Fruit fly (Drosophila melanogaster): Measurements from ENCODE around the gene CG31245.

The CG31245 gene

DNA sequence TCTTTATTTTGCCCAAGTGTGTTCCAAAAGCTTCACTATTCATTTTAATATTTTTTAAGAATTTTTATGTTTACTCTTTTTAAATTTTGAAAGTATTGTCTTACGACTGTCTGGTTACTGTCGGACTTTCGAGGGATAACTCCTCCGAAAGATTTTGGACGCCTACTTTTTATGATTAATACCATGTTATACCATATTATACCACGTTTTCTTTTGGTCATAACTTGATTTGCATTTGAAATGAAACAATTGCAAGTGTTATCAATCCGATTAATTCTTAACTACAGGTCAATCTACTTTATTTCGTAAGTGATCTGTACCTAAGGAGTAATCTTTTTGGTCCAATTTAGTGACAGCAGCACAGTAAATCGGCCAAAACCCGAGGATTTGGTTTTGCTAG, 1.1 kb downstream of the CG31245 start, which contains the start of gene CG31404:
Gene CG31404 (minus strand): TSS at position 101 of the 400 bp plus-strand sequence.
- TF ChIP-seq CG11294 (GFP tag; IDR thresholded peaks at IDR 0.05) = no peak
- no peak for TF ChIP-seq Ets96B (tag; optimal IDR thresholded peaks at IDR 0.05)
- TF ChIP-seq eg (GFP tag; IDR thresholded peaks at IDR 0.05) = no peak
- TF ChIP-seq CG9139 (GFP tag; optimal IDR thresholded peaks at IDR 0.05) = no peak
- no peak for TF ChIP-seq CG7368 (GFP tag; optimal IDR thresholded peaks at IDR 0.05)
- no peak for TF ChIP-seq CG11902 (GFP tag; optimal IDR thresholded peaks at IDR 0.05)
- TF ChIP-seq dac (GFP tag; optimal IDR thresholded peaks at IDR 0.05) = no peak
- TF ChIP-seq salr (GFP tag; optimal IDR thresholded peaks at IDR 0.05) = no peak
- no peak for TF ChIP-seq achi (GFP tag; optimal IDR thresholded peaks at IDR 0.05)
- TF ChIP-seq topi (GFP tag; optimal IDR thresholded peaks at IDR 0.05) = no peak
- no peak for TF ChIP-seq dsx (GFP tag; optimal IDR thresholded peaks at IDR 0.05; ENCODE audit: poor library complexity, severe bottlenecking)
- TF ChIP-seq acj6 (GFP tag; optimal IDR thresholded peaks at IDR 0.05) = no peak
- no peak for TF ChIP-seq CG31627 (GFP tag; optimal IDR thresholded peaks at IDR 0.05)
- TF ChIP-seq CG6792 (GFP tag; optimal IDR thresholded peaks at IDR 0.05) = no peak
- no peak for TF ChIP-seq CG11762 (GFP tag; optimal IDR thresholded peaks at IDR 0.05; ENCODE audit: insufficient read depth)
- no peak for TF ChIP-seq CG6808 (GFP tag; optimal IDR thresholded peaks at IDR 0.05)
- no peak for TF ChIP-seq fkh (GFP tag; optimal IDR thresholded peaks at IDR 0.05)
- no peak for TF ChIP-seq fd59A (GFP tag; optimal IDR thresholded peaks at IDR 0.05)

DNA sequence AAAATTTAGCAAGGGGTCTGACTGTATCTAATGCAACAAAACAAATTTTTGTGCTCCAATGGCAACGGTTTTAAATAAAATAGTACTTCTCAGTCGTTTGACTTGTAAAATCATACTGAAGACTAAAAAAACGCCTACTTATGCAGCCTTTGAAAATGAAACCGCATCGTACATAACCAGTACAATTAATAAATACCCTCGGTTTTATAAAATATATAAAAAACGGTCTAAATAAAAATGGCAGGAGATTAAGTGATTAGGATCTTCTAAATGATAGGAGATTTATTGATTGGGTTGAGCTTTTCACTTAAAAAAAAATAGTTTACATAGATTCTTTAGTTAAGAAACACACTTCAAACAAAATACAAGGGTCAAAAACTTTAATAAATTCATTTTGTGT, 2.3 kb downstream of the CG31245 start, which contains the start of gene CG3581:
Gene CG3581 (minus strand): TSS at position 101 of the 400 bp plus-strand sequence.
- TF ChIP-seq pdm3 (GFP tag; optimal IDR thresholded peaks at IDR 0.05) (no peak), CG7368 (GFP tag; optimal IDR thresholded peaks at IDR 0.05) (no peak), Sox102F (GFP tag; optimal IDR thresholded peaks at IDR 0.05) (no peak), CG6276 (GFP tag; optimal IDR thresholded peaks at IDR 0.05) (no peak), topi (GFP tag; optimal IDR thresholded peaks at IDR 0.05) (no peak), Eip78C (GFP tag) (no peak), CG15336 (GFP tag; IDR thresholded peaks at IDR 0.05) (no peak), CG34406 (GFP tag; optimal IDR thresholded peaks at IDR 0.05) (no peak), CG10669 (GFP tag; optimal IDR thresholded peaks at IDR 0.05) (no peak), dac (GFP tag; optimal IDR thresholded peaks at IDR 0.05) (no peak), CG31627 (GFP tag; optimal IDR thresholded peaks at IDR 0.05) (no peak), CG11294 (GFP tag; IDR thresholded peaks at IDR 0.05) (no peak), CG4318 (GFP tag; optimal IDR thresholded peaks at IDR 0.05) (no peak), eg (GFP tag; IDR thresholded peaks at IDR 0.05) (no peak), dsx (GFP tag; optimal IDR thresholded peaks at IDR 0.05; ENCODE audit: poor library complexity, severe bottlenecking) (no peak), Lpt (GFP tag; optimal IDR thresholded peaks at IDR 0.05) (no peak), CG11762 (GFP tag; optimal IDR thresholded peaks at IDR 0.05; ENCODE audit: insufficient read depth) (no peak), lz (GFP tag; optimal IDR thresholded peaks at IDR 0.05) (no peak), net (GFP tag; optimal IDR thresholded peaks at IDR 0.05) (no peak)

DNA sequence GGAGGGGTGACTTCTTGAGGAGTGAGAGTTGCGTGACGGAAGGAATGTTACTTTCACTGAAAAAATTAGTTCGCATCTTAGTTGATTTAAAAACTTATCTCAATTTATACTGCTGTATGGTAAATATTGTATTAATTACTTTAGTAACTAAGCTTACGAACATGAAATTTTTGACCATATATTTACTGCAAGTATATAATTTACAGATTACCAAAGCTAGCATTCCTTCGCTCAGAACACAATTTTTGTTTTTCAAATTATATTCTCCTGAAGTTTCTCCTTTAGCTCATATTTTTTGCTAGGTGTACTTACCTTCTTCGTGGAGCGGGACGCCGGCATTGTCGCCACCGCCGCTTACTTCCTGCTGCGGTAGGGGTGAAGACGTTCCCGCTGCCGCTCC, 6.3 kb downstream of the CG31245 start:
- TF ChIP-seq achi (GFP tag; optimal IDR thresholded peaks at IDR 0.05) (no peak), svp (GFP tag) (peak; percentile 16), Eip78C (GFP tag) (peak; percentile 18)

DNA sequence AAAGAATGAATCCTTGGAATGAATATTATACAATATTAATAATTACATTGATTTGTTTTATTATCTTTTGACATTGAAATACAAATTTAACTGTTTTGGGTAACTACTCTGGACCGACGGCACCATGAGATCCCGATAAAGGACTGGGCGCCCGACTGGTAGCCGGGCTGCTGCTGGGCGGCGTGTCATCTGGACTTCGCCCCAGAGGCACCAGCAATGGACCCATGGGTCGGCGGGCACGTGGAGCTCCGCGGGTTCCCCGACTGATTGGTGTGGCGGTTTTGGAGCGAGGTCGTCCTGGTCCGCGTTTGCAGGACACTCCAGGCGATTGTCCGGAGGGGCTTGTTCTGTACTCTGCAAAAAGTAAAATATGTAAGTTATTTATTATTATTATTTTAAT, 8.0 kb downstream of the CG31245 start:
- TF ChIP-seq CG6808 (GFP tag; optimal IDR thresholded peaks at IDR 0.05) (no peak), CG6163 (GFP tag; IDR thresholded peaks at IDR 0.05) (no peak), CG10631 (GFP tag; optimal IDR thresholded peaks at IDR 0.05) (no peak), Hr4 (GFP tag; optimal IDR thresholded peaks at IDR 0.05) (no peak), Ets96B (tag; optimal IDR thresholded peaks at IDR 0.05) (no peak), topi (GFP tag; optimal IDR thresholded peaks at IDR 0.05) (no peak), acj6 (GFP tag; optimal IDR thresholded peaks at IDR 0.05) (no peak), pdm3 (GFP tag; optimal IDR thresholded peaks at IDR 0.05) (no peak)

DNA sequence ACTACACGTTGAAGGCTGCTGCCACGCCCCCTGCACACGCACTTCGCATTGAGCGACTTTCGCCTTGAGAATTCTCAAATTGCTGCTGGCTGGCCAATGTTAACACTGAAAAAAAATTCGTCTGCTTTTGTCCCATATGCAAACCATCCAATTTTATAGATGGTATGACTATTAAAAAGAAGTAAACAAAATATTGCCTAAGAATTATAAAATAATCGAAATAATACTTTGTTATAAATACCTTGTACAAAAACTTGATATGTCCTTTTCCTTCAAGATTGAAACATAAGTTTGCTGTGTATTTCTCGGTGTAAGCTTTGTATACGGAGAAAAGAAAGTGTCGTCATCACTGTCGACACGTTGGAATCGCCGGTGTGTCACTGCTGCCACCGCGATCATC, 14.1 kb downstream of the CG31245 start:
- TF ChIP-seq CG10669 (GFP tag; optimal IDR thresholded peaks at IDR 0.05) (no peak), CG16779 (tag; optimal IDR thresholded peaks at IDR 0.05) (no peak), Sox14 (GFP tag; optimal IDR thresholded peaks at IDR 0.05) (no peak), achi (GFP tag; optimal IDR thresholded peaks at IDR 0.05) (peak; percentile 20), Hr4 (GFP tag; optimal IDR thresholded peaks at IDR 0.05) (peak; percentile 15), Eip93F (GFP tag; optimal IDR thresholded peaks at IDR 0.05) (no peak), CG11902 (GFP tag; optimal IDR thresholded peaks at IDR 0.05) (no peak), CG10631 (GFP tag; optimal IDR thresholded peaks at IDR 0.05) (no peak), Gug (GFP tag; IDR thresholded peaks at IDR 0.05) (no peak), Blimp-1 (GFP tag; optimal IDR thresholded peaks at IDR 0.05) (peak; percentile 28), CG8119 (GFP tag; IDR thresholded peaks at IDR 0.05) (no peak), Eip75B (GFP tag; optimal IDR thresholded peaks at IDR 0.05) (peak; percentile 44), fkh (GFP tag; optimal IDR thresholded peaks at IDR 0.05) (no peak), CG8319 (GFP tag; optimal IDR thresholded peaks at IDR 0.05) (no peak), CG3919 (GFP tag; optimal IDR thresholded peaks at IDR 0.05) (no peak), CG8632 (GFP tag; optimal IDR thresholded peaks at IDR 0.05) (peak; percentile 23), dsx (GFP tag; optimal IDR thresholded peaks at IDR 0.05; ENCODE audit: poor library complexity, severe bottlenecking) (no peak), CG15336 (GFP tag; IDR thresholded peaks at IDR 0.05) (no peak), net (GFP tag; optimal IDR thresholded peaks at IDR 0.05) (no peak)

Data from whole organism, prepupa.